Fruit fly (Drosophila melanogaster) whole organism, embryonic: ENCODE measurements around the gene Dh31.
A peak's percentile ranks its signal among the peaks of the same experiment; 100 is the strongest.

Experiments used
- Awh ChIP-seq: fragments of 200-800 bp; sonication (Bioruptor generic); IDR thresholded peaks from 2 replicates; pipeline ENCODE4, ENCODE4 v1.3.6; 2022; ENCODE audit warnings: missing biosample characterization, missing genetic modification characterization
- CG10274 ChIP-seq: fragments of 200-800 bp; sonication (Bioruptor generic); optimal IDR thresholded peaks from 3 replicates; lab custom pipeline; 2017; ENCODE audit warnings: missing biosample characterization, mild to moderate bottlenecking, missing genetic modification characterization
- CG11093 ChIP-seq: fragments of 200-800 bp; sonication (Bioruptor generic); IDR thresholded peaks from 3 replicates; pipeline ENCODE4 v1.3.6; 2022; ENCODE audit warnings: missing biosample characterization, missing genetic modification characterization
- CG11560 ChIP-seq: fragments of 200-800 bp; sonication (Bioruptor generic); IDR thresholded peaks from 3 replicates; pipeline ENCODE4 v1.3.6; 2022; ENCODE audit warnings: missing biosample characterization, missing genetic modification characterization
- CG11695 ChIP-seq: fragments of 200-800 bp; sonication (Bioruptor generic); IDR thresholded peaks from 3 replicates; pipeline ENCODE4 v1.3.6; 2022; ENCODE audit warnings: missing biosample characterization, missing genetic modification characterization
- CG12155 ChIP-seq: fragments of 200-800 bp; sonication (Bioruptor generic); optimal IDR thresholded peaks from 3 replicates; lab custom pipeline; 2016; ENCODE audit warnings: missing biosample characterization, missing genetic modification characterization
- CG18599 ChIP-seq: fragments of 200-800 bp; sonication (Bioruptor generic); optimal IDR thresholded peaks from 3 replicates; lab custom pipeline; 2017; ENCODE audit warnings: missing biosample characterization, missing genetic modification characterization, mild to moderate bottlenecking, moderate library complexity, missing genetic modification reagents
- CG32772 ChIP-seq: fragments of 200-800 bp; sonication (Bioruptor generic); IDR thresholded peaks from 2 replicates; pipeline ENCODE4 v1.3.6; 2022; ENCODE audit warnings: missing biosample characterization, missing genetic modification characterization
- CG3838 ChIP-seq: fragments of 200-800 bp; sonication (Bioruptor generic); optimal IDR thresholded peaks from 3 replicates; lab custom pipeline; 2016; ENCODE audit warnings: missing biosample characterization, missing genetic modification characterization
- CG42726 ChIP-seq: fragments of 200-800 bp; sonication (Bioruptor generic); IDR thresholded peaks from 2 replicates; pipeline ENCODE4 v1.3.6; 2022; ENCODE audit warnings: missing biosample characterization, missing genetic modification characterization; ENCODE audit not compliant: partially characterized antibody
- CG8281 ChIP-seq: fragments of 200-800 bp; sonication (Bioruptor generic); optimal IDR thresholded peaks from 2 replicates; lab custom pipeline; 2018; ENCODE audit warnings: missing biosample characterization, mild to moderate bottlenecking, missing genetic modification characterization, moderate library complexity
- CG8359 ChIP-seq: fragments of 200-800 bp; sonication (Bioruptor generic); optimal IDR thresholded peaks from 2 replicates; lab custom pipeline; 2017; ENCODE audit warnings: missing biosample characterization, mild to moderate bottlenecking, missing genetic modification characterization, borderline replicate concordance
- CG8388 ChIP-seq: fragments of 200-800 bp; sonication (Bioruptor generic); optimal IDR thresholded peaks from 2 replicates; lab custom pipeline; 2019; ENCODE audit warnings: missing biosample characterization, mild to moderate bottlenecking, missing genetic modification characterization, moderate library complexity
- CG8478 ChIP-seq: fragments of >200 bp; optimal IDR thresholded peaks from 2 replicates; lab custom pipeline; 2018
- CG8924 ChIP-seq: fragments of 200-800 bp; optimal IDR thresholded peaks from 3 replicates; lab custom pipeline; 2019; ENCODE audit warnings: missing biosample characterization, mild to moderate bottlenecking, missing genetic modification characterization, moderate library complexity
- CG9215 ChIP-seq: fragments of 200-800 bp; sonication (Bioruptor generic); IDR thresholded peaks from 2 replicates; pipeline ENCODE4 v1.3.6; 2022; ENCODE audit warnings: missing biosample characterization, missing genetic modification characterization
- CG9817 ChIP-seq: fragments of 200-800 bp; sonication (Bioruptor generic); optimal IDR thresholded peaks from 2 replicates; lab custom pipeline; 2018; ENCODE audit warnings: missing biosample characterization, mild to moderate bottlenecking, missing genetic modification characterization, moderate library complexity
- Dbx ChIP-seq: fragments of 200-800 bp; sonication (Bioruptor generic); IDR thresholded peaks from 3 replicates; pipeline ENCODE4 v1.3.6; 2022; ENCODE audit warnings: missing biosample characterization, missing genetic modification characterization
- Fer2 ChIP-seq: fragments of 200-800 bp; sonication (Bioruptor generic); optimal IDR thresholded peaks from 2 replicates; lab custom pipeline; 2018; ENCODE audit warnings: missing biosample characterization, mild to moderate bottlenecking, missing genetic modification characterization, moderate library complexity
- Fer3 ChIP-seq: fragments of 200-800 bp; sonication (Bioruptor generic); optimal IDR thresholded peaks from 2 replicates; lab custom pipeline; 2018; ENCODE audit warnings: missing biosample characterization, mild to moderate bottlenecking, missing genetic modification characterization, moderate library complexity
- Rfx ChIP-seq: fragments of 200-800 bp; sonication (Bioruptor generic); IDR thresholded peaks from 2 replicates; pipeline ENCODE4 v1.3.6; 2022; ENCODE audit warnings: missing biosample characterization, missing genetic modification characterization
- Sox102F ChIP-seq: fragments of 200-800 bp; sonication (Bioruptor generic); optimal IDR thresholded peaks from 2 replicates; lab custom pipeline; 2018; ENCODE audit warnings: missing biosample characterization, mild to moderate bottlenecking, missing genetic modification characterization, moderate library complexity
- Spps ChIP-seq: fragments of 200-800 bp; sonication (Bioruptor generic); optimal IDR thresholded peaks from 2 replicates; lab custom pipeline; 2018; ENCODE audit warnings: missing biosample characterization, mild to moderate bottlenecking, missing genetic modification characterization
- Taf1 ChIP-seq: fragments of 200-800 bp; sonication (Bioruptor generic); IDR thresholded peaks from 2 replicates; pipeline ENCODE4 v1.3.6; 2022; ENCODE audit warnings: missing biosample characterization, missing genetic modification characterization
- ase ChIP-seq: fragments of 200-800 bp; sonication (Bioruptor generic); IDR thresholded peaks from 3 replicates; pipeline ENCODE4 v1.3.6; 2022; ENCODE audit warnings: missing biosample characterization, missing genetic modification characterization
- bcd ChIP-seq: fragments of 200-800 bp; sonication (Bioruptor generic); optimal IDR thresholded peaks from 2 replicates; lab custom pipeline; 2017; ENCODE audit warnings: missing biosample characterization, mild to moderate bottlenecking, missing genetic modification characterization
- bigmax ChIP-seq: fragments of 200-800 bp; sonication (Bioruptor generic); optimal IDR thresholded peaks from 2 replicates; lab custom pipeline; 2018; ENCODE audit warnings: missing biosample characterization, mild to moderate bottlenecking, missing genetic modification characterization
- cas ChIP-seq: fragments of 200-800 bp; sonication (Bioruptor generic); IDR thresholded peaks from 2 replicates; pipeline ENCODE4 v1.3.6; 2022; ENCODE audit warnings: missing biosample characterization, missing genetic modification characterization
- croc ChIP-seq: fragments of 200-800 bp; sonication (Bioruptor generic); conservative IDR thresholded peaks from 3 replicates; pipeline ENCODE4 v1.3.6; 2022; ENCODE audit warnings: missing biosample characterization, missing genetic modification characterization
- cwo ChIP-seq: fragments of 200-800 bp; sonication (Bioruptor generic); optimal IDR thresholded peaks from 3 replicates; lab custom pipeline; 2017; ENCODE audit warnings: missing biosample characterization, missing genetic modification characterization, mild to moderate bottlenecking, moderate library complexity, missing genetic modification reagents
- da ChIP-seq: fragments of 200-800 bp; sonication (Bioruptor generic); optimal IDR thresholded peaks from 2 replicates; lab custom pipeline; 2016; ENCODE audit warnings: missing biosample characterization, missing genetic modification characterization
- dm ChIP-seq: fragments of 200-800 bp; sonication (Bioruptor generic); optimal IDR thresholded peaks from 3 replicates; lab custom pipeline; 2016; ENCODE audit warnings: missing biosample characterization, missing genetic modification characterization
- dmrt11E ChIP-seq: fragments of 200-800 bp; sonication (Bioruptor generic); optimal IDR thresholded peaks from 3 replicates; lab custom pipeline; 2018; ENCODE audit warnings: missing biosample characterization, mild to moderate bottlenecking, missing genetic modification characterization, moderate library complexity
- emc ChIP-seq: fragments of 200-800 bp; sonication (Bioruptor generic); optimal IDR thresholded peaks from 2 replicates; lab custom pipeline; 2016; ENCODE audit warnings: missing biosample characterization, missing genetic modification characterization
- fd3F ChIP-seq: fragments of 200-800 bp; sonication (Bioruptor generic); optimal IDR thresholded peaks from 2 replicates; lab custom pipeline; 2018; ENCODE audit warnings: missing biosample characterization, mild to moderate bottlenecking, missing genetic modification characterization, moderate library complexity
- gfzf ChIP-seq: fragments of 200-800 bp; sonication (Bioruptor generic); optimal IDR thresholded peaks from 2 replicates; lab custom pipeline; 2016; ENCODE audit warnings: missing biosample characterization, mild to moderate bottlenecking, missing genetic modification characterization, moderate library complexity
- gro ChIP-seq: fragments of 200-800 bp; sonication (Bioruptor generic); optimal IDR thresholded peaks from 2 replicates; lab custom pipeline; 2016; ENCODE audit warnings: missing biosample characterization, missing genetic modification characterization
- hth ChIP-seq: fragments of >200 bp; optimal IDR thresholded peaks from 2 replicates; lab custom pipeline; 2017; ENCODE audit warnings: inconsistent platforms
- knrl ChIP-seq: fragments of 200-800 bp; sonication (Bioruptor generic); IDR thresholded peaks from 3 replicates; pipeline ENCODE4 v1.3.6; 2022; ENCODE audit warnings: missing biosample characterization, missing genetic modification characterization; ENCODE audit not compliant: partially characterized antibody
- mam ChIP-seq: fragments of 200-800 bp; sonication (Bioruptor generic); optimal IDR thresholded peaks from 3 replicates; lab custom pipeline; 2016; ENCODE audit warnings: missing biosample characterization, missing genetic modification characterization
- mld ChIP-seq: fragments of 200-800 bp; sonication (Bioruptor generic); IDR thresholded peaks from 3 replicates; pipeline ENCODE4 v1.3.6; 2022; ENCODE audit warnings: missing biosample characterization, missing genetic modification characterization; ENCODE audit not compliant: partially characterized antibody
- nau ChIP-seq: fragments of 200-800 bp; sonication (Bioruptor generic); optimal IDR thresholded peaks from 3 replicates; lab custom pipeline; 2017; ENCODE audit warnings: missing biosample characterization, mild to moderate bottlenecking, missing genetic modification characterization, missing genetic modification reagents
- odd ChIP-seq: fragments of 200-800 bp; sonication (Bioruptor generic); optimal IDR thresholded peaks from 2 replicates; lab custom pipeline; 2017; ENCODE audit warnings: missing biosample characterization, mild to moderate bottlenecking, missing genetic modification characterization
- p53 ChIP-seq: fragments of 200-800 bp; sonication (Bioruptor generic); optimal IDR thresholded peaks from 2 replicates; lab custom pipeline; 2016; ENCODE audit warnings: missing biosample characterization, missing genetic modification characterization
- pnt ChIP-seq: fragments of 200-800 bp; sonication (Bioruptor generic); optimal IDR thresholded peaks from 3 replicates; lab custom pipeline; 2016; ENCODE audit warnings: missing biosample characterization, missing genetic modification characterization
- repo ChIP-seq: fragments of 200-800 bp; sonication (Bioruptor generic); optimal IDR thresholded peaks from 2 replicates; lab custom pipeline; 2016; ENCODE audit warnings: missing biosample characterization, missing genetic modification characterization
- rib ChIP-seq: fragments of 200-800 bp; sonication (Bioruptor generic); IDR thresholded peaks from 2 replicates; pipeline ENCODE4 v1.3.6; 2022; ENCODE audit warnings: missing biosample characterization, missing genetic modification characterization
- sima ChIP-seq: fragments of 200-800 bp; sonication (Bioruptor generic); optimal IDR thresholded peaks from 2 replicates; lab custom pipeline; 2016; ENCODE audit warnings: missing biosample characterization, missing genetic modification characterization
- unc-4 ChIP-seq: fragments of 200-800 bp; sonication (Bioruptor generic); IDR thresholded peaks from 2 replicates; pipeline ENCODE4 v1.3.6; 2022; ENCODE audit warnings: missing biosample characterization, missing genetic modification characterization; ENCODE audit not compliant: partially characterized antibody
- wek ChIP-seq: fragments of 200-800 bp; sonication (Bioruptor generic); optimal IDR thresholded peaks from 3 replicates; lab custom pipeline; 2018; ENCODE audit warnings: missing biosample characterization, mild to moderate bottlenecking, missing genetic modification characterization, moderate library complexity
- zen ChIP-seq: fragments of 200-800 bp; sonication (Bioruptor generic); optimal IDR thresholded peaks from 3 replicates; lab custom pipeline; 2018; ENCODE audit warnings: missing biosample characterization, mild to moderate bottlenecking, missing genetic modification characterization, moderate library complexity
- zfh2 ChIP-seq: fragments of 200-800 bp; sonication (Bioruptor generic); optimal IDR thresholded peaks from 2 replicates; lab custom pipeline; 2016; ENCODE audit warnings: missing biosample characterization, missing genetic modification characterization

Dh31 gene

DNA sequence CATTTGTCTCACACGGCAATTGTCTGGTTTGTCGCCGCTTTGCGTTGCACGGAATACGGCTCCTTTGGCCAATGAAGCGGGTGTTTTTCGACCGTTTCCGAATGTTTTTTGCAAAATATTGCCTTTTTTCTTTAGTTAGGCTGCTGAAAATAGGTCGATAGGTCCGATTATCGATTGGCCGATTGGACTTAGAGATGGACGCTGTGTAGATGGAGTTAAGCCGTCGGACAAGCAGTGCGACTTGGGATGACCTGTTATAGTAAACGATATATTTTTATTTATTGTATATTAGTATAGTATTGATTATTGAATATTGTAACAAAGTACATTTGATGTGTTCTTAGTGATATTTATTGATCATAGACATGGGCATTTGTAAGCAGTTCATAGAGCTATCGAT is 21.7 kb upstream of the Dh31 start, which contains the start of the genes lmgA and lmgB (continued):
- TF ChIP-seq CG42726 (GFP tag; lab: Robert Waterston, UW) (0 out of 2 replicates have a peak, but pooled peaks have one; percentile 52), CG8478 (lab: Kevin White, UChicago) (no peak), dmrt11E (tag; lab: Kevin White, UChicago) (peak; percentile 27), knrl (GFP tag; lab: Robert Waterston, UW) (peak; percentile 89), CG8388 (peak; percentile 8), pnt (GFP tag; lab: Kevin White, UChicago) (no peak), gro (GFP tag; lab: Kevin White, UChicago) (peak; percentile 30), CG32772 (no peak), dm (GFP tag; lab: Kevin White, UChicago) (no peak), croc (GFP tag; lab: Robert Waterston, UW) (no peak), rib (peak; percentile 49; the same call in 1 of the 2 replicates), nau (GFP tag; lab: Kevin White, UChicago) (no peak), Dbx (GFP tag; lab: Robert Waterston, UW) (peak; percentile 46; the same call in 1 of the 3 replicates), CG3838 (GFP tag; lab: Kevin White, UChicago) (no peak), bcd (GFP tag; lab: Kevin White, UChicago) (peak; percentile 58), Awh (GFP tag; lab: Robert Waterston, UW) (no peak), CG8281 (tag; lab: Kevin White, UChicago) (no peak), odd (GFP tag; lab: Kevin White, UChicago) (no peak), CG8924 (no peak), emc (GFP tag; lab: Kevin White, UChicago) (no peak), gfzf (GFP tag; lab: Kevin White, UChicago) (no peak), sima (no peak), CG11695 (GFP tag; lab: Robert Waterston, UW) (no peak), cas (peak; percentile 26; the same call in 1 of the 2 replicates), cwo (GFP tag; lab: Kevin White, UChicago) (no peak), CG11560 (tag; lab: Robert Waterston, UW) (no peak), unc-4 (GFP tag; lab: Robert Waterston, UW) (peak; percentile 83), da (GFP tag; lab: Kevin White, UChicago) (no peak), CG8359 (no peak), Fer2 (no peak), CG12155 (GFP tag; lab: Kevin White, UChicago) (peak; percentile 47), repo (GFP tag; lab: Kevin White, UChicago) (no peak), CG9215 (no peak), Rfx (GFP tag; lab: Robert Waterston, UW) (peak; percentile 76), zen (peak; percentile 50), Spps (tag; lab: Kevin White, UChicago) (no peak), bigmax (GFP tag; lab: Kevin White, UChicago) (no peak), CG11093 (GFP tag; lab: Robert Waterston, UW) (no peak), Fer3 (tag; lab: Kevin White, UChicago) (no peak), zfh2 (GFP tag; lab: Kevin White, UChicago) (peak; percentile 27), ase (GFP tag; lab: Robert Waterston, UW) (no peak), Taf1 (GFP tag; lab: Robert Waterston, UW) (no peak), hth (lab: Kevin White, UChicago) (no peak), wek (GFP tag; lab: Kevin White, UChicago) (no peak), mam (GFP tag; lab: Kevin White, UChicago) (peak; percentile 53), p53 (GFP tag; lab: Kevin White, UChicago) (no peak), CG18599 (no peak), fd3F (no peak), CG10274 (GFP tag; lab: Kevin White, UChicago) (no peak), mld (peak; percentile 85), CG9817 (tag; lab: Kevin White, UChicago) (peak; percentile 29), Sox102F (GFP tag; lab: Kevin White, UChicago) (peak; percentile 36)
